Worm (Caenorhabditis elegans) whole organism, midembryonic: Measurements from ENCODE around the gene popl-1.
A peak's percentile ranks its signal among the peaks of the same experiment; 100 is the strongest.

Experiments used
- T22C8.4 ChIP-seq: fragments of 200-800 bp; sonication (Bioruptor generic); IDR thresholded peaks from 2 replicates; pipeline ENCODE4 v1.3.6; 2022; ENCODE audit warnings: missing genetic modification characterization, missing compliant biosample characterization
- cog-1 ChIP-seq: sonication (generic microtip); optimal IDR thresholded peaks from 2 replicates; lab custom pipeline; 2016; ENCODE audit warnings: missing genetic modification characterization, missing compliant biosample characterization
- flt-1 ChIP-seq: fragments of 200-800 bp; sonication (Bioruptor generic); IDR thresholded peaks from 2 replicates; pipeline ENCODE4 v1.3.6; 2022; ENCODE audit warnings: missing genetic modification characterization, missing compliant biosample characterization
- klf-2 ChIP-seq: fragments of 200-800 bp; sonication (Bioruptor generic); conservative IDR thresholded peaks from 2 replicates; pipeline ENCODE4 v1.3.6; 2022; ENCODE audit warnings: missing genetic modification reagents, missing genetic modification characterization, missing compliant biosample characterization
- med-1 ChIP-seq: sonication (generic microtip); optimal IDR thresholded peaks from 2 replicates; lab custom pipeline; 2017; ENCODE audit warnings: missing genetic modification characterization, mild to moderate bottlenecking, missing compliant biosample characterization, antibody characterized with exemption, missing genetic modification reagents; ENCODE audit not compliant: insufficient read depth
- ref-1 ChIP-seq: fragments of 200-800 bp; sonication (Bioruptor generic); conservative IDR thresholded peaks from 2 replicates; pipeline ENCODE4 v1.3.6; 2022; ENCODE audit warnings: missing genetic modification reagents, missing genetic modification characterization, missing compliant biosample characterization
- tab-1 ChIP-seq: fragments of 200-800 bp; sonication (Bioruptor generic); IDR thresholded peaks from 2 replicates; pipeline ENCODE4 v1.3.6; 2022; ENCODE audit warnings: missing genetic modification characterization, missing compliant biosample characterization
- ztf-23 ChIP-seq: fragments of 200-800 bp; sonication (Bioruptor generic); IDR thresholded peaks from 2 replicates; pipeline ENCODE4 v1.3.6; 2022; ENCODE audit warnings: missing genetic modification reagents, missing genetic modification characterization, missing compliant biosample characterization
- ztf-29 ChIP-seq: fragments of 200-800 bp; sonication (Bioruptor generic); IDR thresholded peaks from 2 replicates; pipeline ENCODE4 v1.3.6; 2022; ENCODE audit warnings: missing genetic modification reagents, missing genetic modification characterization, missing compliant biosample characterization

Gene popl-1

DNA sequence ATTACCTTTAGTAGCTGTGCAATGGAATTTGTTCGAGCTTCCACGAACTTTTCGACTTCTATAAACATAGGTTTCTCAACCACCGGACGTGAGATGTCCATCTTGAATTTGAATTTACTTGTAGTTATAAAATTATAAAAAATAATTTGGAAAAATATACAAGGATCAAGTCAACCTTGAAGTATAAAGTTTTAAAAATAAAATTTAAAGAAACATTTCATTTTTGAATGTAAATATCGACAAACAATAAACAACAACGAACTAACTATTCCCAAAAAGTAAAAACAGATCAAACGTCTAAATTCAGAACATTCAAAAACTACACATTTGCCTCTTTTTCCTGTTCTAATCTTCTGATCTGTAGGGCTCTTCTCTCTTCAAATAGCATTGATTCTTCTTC lies at the start of gene popl-1:
Gene popl-1, minus strand, starts transcription at position 101 of the 400 bp plus-strand sequence.
- no peak for TF ChIP-seq ztf-23 (GFP tag; lab: Robert Waterston, UW)
- TF ChIP-seq flt-1, result no peak
- TF ChIP-seq ztf-29 (GFP tag; lab: Robert Waterston, UW), result no peak
- TF ChIP-seq klf-2 (GFP tag; lab: Robert Waterston, UW), result no peak
- no peak for TF ChIP-seq tab-1
- no peak for TF ChIP-seq cog-1 (tag; lab: Kevin White, UChicago)
- no peak for TF ChIP-seq ref-1 (GFP tag; lab: Robert Waterston, UW)
- no peak for TF ChIP-seq T22C8.4 (GFP tag; lab: Robert Waterston, UW)
- TF ChIP-seq med-1, result no peak

ce11 chrIII:6479439-6479838 lies 48.7 kb upstream of the popl-1 start:
- TF ChIP-seq ztf-23 (GFP tag; lab: Robert Waterston, UW) (no peak), med-1 (no peak), flt-1 (no peak)

DNA sequence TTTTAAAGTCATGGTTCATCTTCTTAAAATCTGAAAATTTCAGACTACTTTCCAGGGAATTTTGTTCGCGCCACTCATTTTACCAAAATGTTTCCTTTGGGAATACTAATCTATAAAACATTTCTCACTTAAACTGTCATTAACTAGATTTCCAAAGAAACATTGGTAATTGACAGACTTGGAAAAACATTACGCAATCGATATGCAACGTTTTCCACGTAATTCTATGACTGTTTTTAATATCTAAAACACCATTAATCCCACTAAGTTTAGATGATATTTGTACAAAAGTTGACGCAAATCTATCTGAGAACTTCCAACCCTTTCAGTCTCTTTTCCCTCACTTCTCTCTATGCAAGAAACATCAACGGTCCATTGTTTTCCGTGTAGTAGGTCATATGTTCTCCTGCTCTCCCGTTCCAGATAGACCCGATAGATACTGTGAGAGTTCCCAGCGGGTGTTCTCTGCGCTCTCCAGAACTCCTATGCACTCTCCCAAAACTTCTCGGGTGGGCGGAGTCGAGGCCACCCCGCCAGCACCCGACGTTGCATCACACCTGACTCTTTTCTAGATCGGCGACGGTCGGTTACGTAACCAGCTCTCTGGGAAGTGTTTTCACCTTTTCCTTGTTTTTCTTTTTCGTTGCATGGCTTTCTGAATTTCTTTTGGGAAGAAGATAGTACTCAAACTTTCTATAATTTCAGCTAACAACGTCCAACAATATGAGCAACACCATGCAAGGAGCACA lies 47.7 kb upstream of the popl-1 start, which contains the start of gene zip-8:
Gene zip-8, plus strand, starts transcription at position 700 of the 749 bp plus-strand sequence.
- TF ChIP-seq ref-1 (GFP tag; lab: Robert Waterston, UW), result no peak
- no peak for TF ChIP-seq tab-1
- TF ChIP-seq ztf-23 (GFP tag; lab: Robert Waterston, UW), result no peak
- no peak for TF ChIP-seq flt-1
- no peak for TF ChIP-seq med-1
- TF ChIP-seq klf-2 (GFP tag; lab: Robert Waterston, UW), result no peak
- no peak for TF ChIP-seq T22C8.4 (GFP tag; lab: Robert Waterston, UW)
- TF ChIP-seq ztf-29 (GFP tag; lab: Robert Waterston, UW), result no peak
- no peak for TF ChIP-seq cog-1 (tag; lab: Kevin White, UChicago)

- no peak for TF ChIP-seq ztf-23 (GFP tag; lab: Robert Waterston, UW)
- TF ChIP-seq ztf-29 (GFP tag; lab: Robert Waterston, UW), result no peak
- TF ChIP-seq cog-1 (tag; lab: Kevin White, UChicago), result no peak
- no peak for TF ChIP-seq ref-1 (GFP tag; lab: Robert Waterston, UW)
- TF ChIP-seq tab-1, result no peak
- no peak for TF ChIP-seq flt-1
- TF ChIP-seq klf-2 (GFP tag; lab: Robert Waterston, UW), result no peak
- TF ChIP-seq T22C8.4 (GFP tag; lab: Robert Waterston, UW), result no peak
- no peak for TF ChIP-seq med-1
Observed at ce11 chrIII:6476380-6476779, 45.6 kb upstream of the popl-1 start.

DNA sequence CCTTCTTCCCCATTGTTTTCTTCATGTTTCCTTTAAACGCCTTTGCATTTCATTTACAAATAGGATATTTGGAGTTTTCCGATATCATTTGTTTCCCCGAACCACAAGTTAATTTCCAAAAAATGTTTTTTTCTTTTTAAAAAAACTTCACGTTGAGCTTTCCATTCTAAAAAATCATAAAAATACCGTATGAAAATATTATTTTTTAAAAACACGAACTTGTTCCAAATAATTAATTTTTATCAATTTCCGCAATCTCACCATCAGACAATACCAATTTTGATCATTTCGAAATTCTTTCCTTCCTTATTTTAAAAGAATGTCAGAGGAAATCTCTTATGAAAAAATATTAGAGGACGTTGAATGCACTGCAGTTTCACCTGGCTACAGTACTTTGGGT lies 40.7 kb upstream of the popl-1 start, which contains the start of gene wht-6:
Gene wht-6, plus strand, starts transcription at position 301 of the 400 bp plus-strand sequence.
- TF ChIP-seq med-1, result no peak
- TF ChIP-seq tab-1, result no peak
- TF ChIP-seq ztf-29 (GFP tag; lab: Robert Waterston, UW), result no peak
- TF ChIP-seq T22C8.4 (GFP tag; lab: Robert Waterston, UW), result no peak
- TF ChIP-seq klf-2 (GFP tag; lab: Robert Waterston, UW), result no peak
- no peak for TF ChIP-seq ref-1 (GFP tag; lab: Robert Waterston, UW)
- no peak for TF ChIP-seq cog-1 (tag; lab: Kevin White, UChicago)
- TF ChIP-seq flt-1, result no peak
- no peak for TF ChIP-seq ztf-23 (GFP tag; lab: Robert Waterston, UW)

- TF ChIP-seq tab-1 (no peak), ref-1 (GFP tag; lab: Robert Waterston, UW) (no peak), ztf-29 (GFP tag; lab: Robert Waterston, UW) (no peak), klf-2 (GFP tag; lab: Robert Waterston, UW) (no peak), flt-1 (no peak), ztf-23 (GFP tag; lab: Robert Waterston, UW) (no peak), T22C8.4 (GFP tag; lab: Robert Waterston, UW) (no peak), cog-1 (tag; lab: Kevin White, UChicago) (no peak)
Observed at ce11 chrIII:6467005-6467404, 36.3 kb upstream of the popl-1 start, which contains the start of gene T26A5.2. TSS of gene T26A5.2 (plus strand) at chrIII:6467305.

- TF ChIP-seq ref-1 (GFP tag; lab: Robert Waterston, UW) (no peak), T22C8.4 (GFP tag; lab: Robert Waterston, UW) (no peak), klf-2 (GFP tag; lab: Robert Waterston, UW) (no peak), tab-1 (no peak), med-1 (no peak), ztf-23 (GFP tag; lab: Robert Waterston, UW) (no peak)
Observed at ce11 chrIII:6464913-6465312, 34.2 kb upstream of the popl-1 start, which contains the start of gene nduf-2.2. TSS of gene nduf-2.2 (plus strand) at chrIII:6465222.

DNA sequence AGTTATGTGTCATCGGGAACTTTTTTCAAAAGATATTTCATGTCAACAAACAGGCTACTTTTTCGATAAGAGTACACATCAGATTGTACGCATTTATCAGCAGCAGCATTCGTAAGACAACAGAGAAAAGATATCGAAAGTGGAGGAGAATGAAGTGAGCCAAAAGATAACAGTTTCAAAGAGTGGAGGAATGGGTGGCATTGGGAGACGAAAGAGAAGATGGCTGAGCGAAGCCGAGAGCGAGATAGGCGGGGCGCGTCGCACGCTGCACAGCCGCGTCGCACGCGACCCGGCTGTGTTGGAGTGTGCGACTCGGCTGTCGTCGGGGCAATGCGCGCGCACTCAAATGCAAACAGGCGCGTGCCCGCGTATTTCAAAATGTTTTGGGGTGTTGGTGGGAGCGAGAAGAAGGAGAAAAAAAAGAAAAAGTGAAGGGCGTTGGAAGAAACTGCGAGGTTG lies 33.4 kb upstream of the popl-1 start:
- no peak for TF ChIP-seq ref-1 (GFP tag; lab: Robert Waterston, UW)
- no peak for TF ChIP-seq cog-1 (tag; lab: Kevin White, UChicago)
- TF ChIP-seq tab-1, result no peak
- TF ChIP-seq ztf-23 (GFP tag; lab: Robert Waterston, UW), result 0 out of 2 replicates have a peak, but pooled peaks have one; percentile 6
- TF ChIP-seq T22C8.4 (GFP tag; lab: Robert Waterston, UW), result no peak
- TF ChIP-seq ztf-29 (GFP tag; lab: Robert Waterston, UW), result peak; percentile 52; the same call in 1 of the 2 replicates
- TF ChIP-seq med-1, result no peak
- no peak for TF ChIP-seq klf-2 (GFP tag; lab: Robert Waterston, UW)
- TF ChIP-seq flt-1, result no peak

ce11 chrIII:6463679-6464078 lies 32.9 kb upstream of the popl-1 start, which contains the start of gene dlc-1:
TSS of gene dlc-1 (minus strand) at chrIII:6463779.
- TF ChIP-seq med-1 (no peak), T22C8.4 (GFP tag; lab: Robert Waterston, UW) (no peak), ztf-29 (GFP tag; lab: Robert Waterston, UW) (no peak), tab-1 (no peak), flt-1 (no peak), cog-1 (tag; lab: Kevin White, UChicago) (no peak), ztf-23 (GFP tag; lab: Robert Waterston, UW) (no peak), ref-1 (GFP tag; lab: Robert Waterston, UW) (no peak), klf-2 (GFP tag; lab: Robert Waterston, UW) (no peak)
